Worm (Caenorhabditis elegans): ENCODE results near the gene lin-9.
A peak's percentile ranks its signal among the peaks of the same experiment; 100 is the strongest.

Gene lin-9

ce11 chrIII:8887184-8887801 is 16.6 kb downstream of the lin-9 start, which contains the start of gene famh-136:
Gene famh-136 (plus strand): TSS chrIII:8887751.
- TF ChIP-seq lin-13 (tag; optimal IDR thresholded peaks at IDR 0.05) (peak; percentile 81), M03D4.4 (tag; optimal IDR thresholded peaks at IDR 0.05) (peak; percentile 61), unc-39 (tag; optimal IDR thresholded peaks at IDR 0.05) (no peak), mls-2 (tag; optimal IDR thresholded peaks at IDR 0.05) (peak; percentile 30), ceh-43 (GFP tag; optimal IDR thresholded peaks at IDR 0.05) (peak; percentile 33), sptf-1 (tag; optimal IDR thresholded peaks at IDR 0.05) (peak; percentile 78), nhr-237 (tag; optimal IDR thresholded peaks at IDR 0.05) (peak; percentile 44), ces-1 (GFP tag; optimal IDR thresholded peaks at IDR 0.05) (peak; percentile 58), lsy-2 (tag; optimal IDR thresholded peaks at IDR 0.05) (peak; percentile 80), cnd-1 (tag; optimal IDR thresholded peaks at IDR 0.05) (peak; percentile 11), elt-1 (tag; optimal IDR thresholded peaks at IDR 0.05; ENCODE audit: borderline replicate concordance, insufficient read depth) (no peak), mep-1 (tag; optimal IDR thresholded peaks at IDR 0.05) (peak; percentile 89), drap-1 (GFP tag; optimal IDR thresholded peaks at IDR 0.05) (no peak)

- TF ChIP-seq mls-2 (tag; optimal IDR thresholded peaks at IDR 0.05) (no peak), sptf-1 (tag; optimal IDR thresholded peaks at IDR 0.05) (peak; percentile 10), ces-1 (GFP tag; optimal IDR thresholded peaks at IDR 0.05) (peak; percentile 45)
Measured at ce11 chrIII:8886309-8886708, 17.6 kb downstream of the lin-9 start.

ce11 chrIII:8885150-8885549 is 18.8 kb downstream of the lin-9 start, which contains the start of gene svop-1:
Gene svop-1 (minus strand): TSS chrIII:8885488.
- TF ChIP-seq mab-5 (tag; optimal IDR thresholded peaks at IDR 0.05) (no peak), unc-120 (tag; optimal IDR thresholded peaks at IDR 0.05; ENCODE audit: poor library complexity, severe bottlenecking) (no peak), snpc-4 (tag; optimal IDR thresholded peaks at IDR 0.05) (no peak), ceh-39 (tag; optimal IDR thresholded peaks at IDR 0.05) (no peak), ceh-83 (GFP tag; optimal IDR thresholded peaks at IDR 0.05) (no peak), sptf-1 (tag; optimal IDR thresholded peaks at IDR 0.05) (no peak), nhr-12 (tag; optimal IDR thresholded peaks at IDR 0.05) (no peak)

ce11 chrIII:8882333-8882732 is 21.6 kb downstream of the lin-9 start:
- no peak for TF ChIP-seq hlh-1 (tag; optimal IDR thresholded peaks at IDR 0.05)
- TF ChIP-seq nhr-12 (tag; optimal IDR thresholded peaks at IDR 0.05): no peak
- no peak for TF ChIP-seq blmp-1 (tag; optimal IDR thresholded peaks at IDR 0.05)
- no peak for TF ChIP-seq unc-120 (tag; optimal IDR thresholded peaks at IDR 0.05; ENCODE audit: poor library complexity, severe bottlenecking)
- TF ChIP-seq sem-2 (GFP tag; optimal IDR thresholded peaks at IDR 0.05): no peak
- no peak for TF ChIP-seq lin-13 (tag; optimal IDR thresholded peaks at IDR 0.05)
- TF ChIP-seq ztf-11 (tag; optimal IDR thresholded peaks at IDR 0.05): no peak
- no peak for TF ChIP-seq flh-1 (GFP tag; optimal IDR thresholded peaks at IDR 0.05)
- no peak for TF ChIP-seq nhr-28 (tag; optimal IDR thresholded peaks at IDR 0.05)
- TF ChIP-seq unc-39 (tag; optimal IDR thresholded peaks at IDR 0.05): no peak
- TF ChIP-seq tbx-8 (GFP tag; optimal IDR thresholded peaks at IDR 0.05): no peak
- TF ChIP-seq mep-1 (tag; optimal IDR thresholded peaks at IDR 0.05): no peak
- no peak for TF ChIP-seq unc-62 (GFP tag; optimal IDR thresholded peaks at IDR 0.05)

- TF ChIP-seq lsy-2 (tag; optimal IDR thresholded peaks at IDR 0.05) (no peak), nhr-12 (tag; optimal IDR thresholded peaks at IDR 0.05) (no peak), snpc-4 (tag; optimal IDR thresholded peaks at IDR 0.05) (no peak), ceh-39 (tag; optimal IDR thresholded peaks at IDR 0.05) (no peak), nhr-28 (tag; optimal IDR thresholded peaks at IDR 0.05) (no peak), mep-1 (tag; optimal IDR thresholded peaks at IDR 0.05) (no peak), unc-39 (tag; optimal IDR thresholded peaks at IDR 0.05) (no peak), unc-120 (tag; optimal IDR thresholded peaks at IDR 0.05; ENCODE audit: poor library complexity, severe bottlenecking) (no peak), ces-1 (GFP tag; optimal IDR thresholded peaks at IDR 0.05) (no peak), unc-62 (GFP tag; optimal IDR thresholded peaks at IDR 0.05) (no peak), blmp-1 (tag; optimal IDR thresholded peaks at IDR 0.05) (no peak), mab-5 (tag; optimal IDR thresholded peaks at IDR 0.05) (no peak), nhr-237 (tag; optimal IDR thresholded peaks at IDR 0.05) (no peak), ceh-83 (GFP tag; optimal IDR thresholded peaks at IDR 0.05) (no peak), elt-3 (tag; optimal IDR thresholded peaks at IDR 0.05) (no peak)
Measured at ce11 chrIII:8878960-8879359, 25.0 kb downstream of the lin-9 start.

- TF ChIP-seq ceh-83 (GFP tag; optimal IDR thresholded peaks at IDR 0.05): no peak
- TF ChIP-seq zip-8 (tag; optimal IDR thresholded peaks at IDR 0.05): no peak
- TF ChIP-seq cnd-1 (tag; optimal IDR thresholded peaks at IDR 0.05): no peak
- peak; percentile 91 for TF ChIP-seq ces-1 (GFP tag; optimal IDR thresholded peaks at IDR 0.05)
- no peak for TF ChIP-seq lin-13 (tag; optimal IDR thresholded peaks at IDR 0.05)
Measured at ce11 chrIII:8877002-8877401, 26.9 kb downstream of the lin-9 start, which contains the start of gene K01F9.2. Gene K01F9.2 (minus strand): TSS chrIII:8877128.

Data from whole organism, mixed stage, embryonic.